Worm (Caenorhabditis elegans): Measurements from ENCODE around the gene gid-7.

ce11 chrV:3714750-3715149, 42.1 kb downstream of the gid-7 start:
- TF ChIP-seq nhr-237 (tag; optimal IDR thresholded peaks at IDR 0.05) (no peak), ceh-16 (tag; optimal IDR thresholded peaks at IDR 0.05) (no peak)

Data from whole organism, L2 larva.